Fruit fly (Drosophila melanogaster) whole organism, adult: ENCODE results near the gene SclA.

ENCODE experiments used
- CG12768 ChIP-seq: fragments of 200-800 bp; sonication (Bioruptor generic); optimal IDR thresholded peaks from 2 replicates; lab custom pipeline; 2017; ENCODE audit warnings: missing biosample characterization, missing genetic modification characterization, mild to moderate bottlenecking, moderate library complexity, missing genetic modification reagents
- CG14711 ChIP-seq: fragments of 200-800 bp; sonication (Bioruptor generic); optimal IDR thresholded peaks from 2 replicates; lab custom pipeline; 2018; ENCODE audit warnings: missing biosample characterization, mild to moderate bottlenecking, missing genetic modification characterization, moderate library complexity
- CG1620 ChIP-seq: fragments of 200-800 bp; sonication (Bioruptor generic); optimal IDR thresholded peaks from 2 replicates; lab custom pipeline; 2016; ENCODE audit warnings: missing biosample characterization, missing genetic modification characterization
- CG5204 ChIP-seq: fragments of 200-800 bp; sonication (Bioruptor generic); optimal IDR thresholded peaks from 2 replicates; lab custom pipeline; 2016; ENCODE audit warnings: missing biosample characterization, missing genetic modification characterization
- Crg-1 ChIP-seq: fragments of 200-800 bp; sonication (Bioruptor generic); optimal IDR thresholded peaks from 2 replicates; lab custom pipeline; 2016; ENCODE audit warnings: missing biosample characterization, missing genetic modification characterization
- kay ChIP-seq: fragments of 200-800 bp; sonication (Bioruptor generic); peaks from one replicate; lab custom pipeline; 2016; ENCODE audit warnings: missing biosample characterization, missing genetic modification characterization, borderline replicate concordance
- ovo ChIP-seq: fragments of 200-800 bp; sonication (Bioruptor generic); optimal IDR thresholded peaks from 2 replicates; lab custom pipeline; 2016; ENCODE audit warnings: missing biosample characterization, missing genetic modification characterization
- pad ChIP-seq: fragments of 200-800 bp; sonication (Bioruptor generic); optimal IDR thresholded peaks from 3 replicates; lab custom pipeline; 2017; ENCODE audit warnings: missing biosample characterization, missing genetic modification characterization, mild to moderate bottlenecking, moderate library complexity, missing genetic modification reagents
- toe ChIP-seq: fragments of 200-800 bp; sonication (Bioruptor generic); optimal IDR thresholded peaks from 2 replicates; lab custom pipeline; 2016; ENCODE audit warnings: missing biosample characterization, missing genetic modification characterization

DNA sequence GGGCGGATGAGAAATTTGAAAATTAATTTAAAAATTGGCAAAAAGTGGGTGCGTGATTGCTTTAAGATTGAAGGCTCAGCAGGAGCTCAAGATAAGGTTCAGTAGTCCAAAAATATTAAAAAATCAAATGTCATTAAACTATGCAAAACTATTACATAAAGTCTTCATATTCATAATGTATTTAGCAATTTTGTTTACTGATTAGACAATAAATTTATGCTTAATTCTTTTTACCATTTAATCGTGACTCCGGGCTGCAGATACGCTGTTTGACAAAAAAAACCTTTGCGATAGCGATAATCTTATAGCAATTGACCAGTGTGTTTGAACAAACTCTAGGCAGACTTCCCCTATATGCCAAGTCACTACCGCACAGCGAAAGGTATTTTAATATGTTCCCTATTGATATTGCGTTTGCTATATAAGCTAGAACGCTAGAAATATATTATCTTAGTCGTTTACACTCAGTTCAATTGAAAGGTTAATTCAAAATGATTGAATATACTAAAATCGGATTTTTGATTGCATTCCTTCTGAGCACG, 41.6 kb upstream of the SclA start, which contains the start of gene Ugt37E1:
- TF ChIP-seq pad (GFP tag; lab: Kevin White, UChicago) (no peak), CG12768 (GFP tag; lab: Kevin White, UChicago) (no peak), kay (GFP tag; lab: Kevin White, UChicago) (peak; percentile 58), CG1620 (GFP tag; lab: Kevin White, UChicago) (no peak), CG14711 (tag; lab: Kevin White, UChicago) (no peak), CG5204 (GFP tag; lab: Kevin White, UChicago) (no peak), ovo (no peak), toe (no peak), Crg-1 (GFP tag; lab: Kevin White, UChicago) (no peak)
